Fruit fly (Drosophila melanogaster): ENCODE data around the gene hng3.

Gene hng3

DNA sequence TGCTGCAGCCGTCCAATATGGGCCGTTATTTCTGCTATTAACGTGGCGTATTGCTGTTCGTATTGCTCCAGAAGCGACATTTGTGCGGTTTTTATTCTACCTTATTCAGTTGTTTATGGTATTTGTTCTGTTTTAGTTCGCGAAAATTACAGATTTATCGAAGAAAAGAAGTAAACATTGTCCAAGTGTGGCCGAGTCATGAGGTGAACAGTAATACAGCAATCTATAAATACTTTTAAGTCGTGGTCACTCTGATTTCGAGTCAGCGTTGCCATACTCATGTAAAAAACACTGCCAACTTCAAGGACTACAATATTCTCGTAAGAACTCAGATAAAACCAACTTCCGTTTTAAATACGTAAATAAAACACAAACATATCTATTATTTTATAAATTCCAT lies 62.6 kb downstream of the hng3 start, which contains the start of gene Vti1a (continued):
- no peak for TF ChIP-seq CG4854 (GFP tag; optimal IDR thresholded peaks at IDR 0.05)
- no peak for TF ChIP-seq CG14667 (GFP tag; IDR thresholded peaks at IDR 0.05)
- no peak for TF ChIP-seq Vsx1 (GFP tag; optimal IDR thresholded peaks at IDR 0.05)
- no peak for TF ChIP-seq CG17328 (GFP tag; IDR thresholded peaks at IDR 0.05)
- peak; percentile 44 for TF ChIP-seq CG15601 (tag; optimal IDR thresholded peaks at IDR 0.05)
- TF ChIP-seq CG13296 (GFP tag; optimal IDR thresholded peaks at IDR 0.05), result no peak
- no peak for TF ChIP-seq CG10462 (GFP tag; optimal IDR thresholded peaks at IDR 0.05)
- peak; percentile 55; the same call in 2 of the 3 replicates for TF ChIP-seq CG6791 (GFP tag; IDR thresholded peaks at IDR 0.05; ENCODE audit: partially characterized antibody)
- no peak for TF ChIP-seq NFAT (GFP tag; IDR thresholded peaks at IDR 0.05)
- TF ChIP-seq CG4360 (GFP tag; IDR thresholded peaks at IDR 0.05), result 0 out of 2 replicates have a peak, but pooled peaks have one; percentile 23
- no peak for TF ChIP-seq mld (GFP tag; IDR thresholded peaks at IDR 0.05; ENCODE audit: partially characterized antibody)
- no peak for TF ChIP-seq shn (GFP tag; optimal IDR thresholded peaks at IDR 0.05)
- no peak for TF ChIP-seq CG7745 (tag; optimal IDR thresholded peaks at IDR 0.05)
- TF ChIP-seq HmgZ (tag; optimal IDR thresholded peaks at IDR 0.05), result peak; percentile 33
- TF ChIP-seq Hey (tag; optimal IDR thresholded peaks at IDR 0.05), result no peak
- no peak for TF ChIP-seq CG8281 (tag; optimal IDR thresholded peaks at IDR 0.05)
- no peak for TF ChIP-seq Hsf (GFP tag; optimal IDR thresholded peaks at IDR 0.05)
- TF ChIP-seq esg (GFP tag; conservative IDR thresholded peaks at IDR 0.05), result no peak
- TF ChIP-seq TFAM (GFP tag; optimal IDR thresholded peaks at IDR 0.05), result no peak
- TF ChIP-seq tio (GFP tag; optimal IDR thresholded peaks at IDR 0.05), result no peak
- no peak for TF ChIP-seq lmd (GFP tag; IDR thresholded peaks at IDR 0.05)
- no peak for TF ChIP-seq CG10959 (GFP tag; IDR thresholded peaks at IDR 0.05)
- no peak for TF ChIP-seq pita (GFP tag; optimal IDR thresholded peaks at IDR 0.05)
- peak; percentile 40; the same call in 1 of the 3 replicates for TF ChIP-seq Doc3 (GFP tag; IDR thresholded peaks at IDR 0.05; ENCODE audit: partially characterized antibody)
- no peak for TF ChIP-seq slbo (GFP tag; IDR thresholded peaks at IDR 0.05)
- no peak for TF ChIP-seq Elba2 (GFP tag; optimal IDR thresholded peaks at IDR 0.05)
- no peak for TF ChIP-seq CG18476 (GFP tag; optimal IDR thresholded peaks at IDR 0.05)
- peak; percentile 1 for TF ChIP-seq tap (tag; optimal IDR thresholded peaks at IDR 0.05)
- TF ChIP-seq so (GFP tag; IDR thresholded peaks at IDR 0.05), result no peak
- TF ChIP-seq grau (tag; optimal IDR thresholded peaks at IDR 0.05), result peak; percentile 2
- peak; percentile 90 for TF ChIP-seq gfzf (GFP tag; optimal IDR thresholded peaks at IDR 0.05)
- TF ChIP-seq MESR4 (GFP tag; optimal IDR thresholded peaks at IDR 0.05), result peak; percentile 71
- no peak for TF ChIP-seq CG7928 (GFP tag; optimal IDR thresholded peaks at IDR 0.05)
- TF ChIP-seq Oaz (GFP tag; IDR thresholded peaks at IDR 0.05), result no peak
- no peak for TF ChIP-seq CG10209 (GFP tag; optimal IDR thresholded peaks at IDR 0.05)
- no peak for TF ChIP-seq Taf1 (GFP tag; IDR thresholded peaks at IDR 0.05)
- TF ChIP-seq Ets65A (GFP tag), result no peak
- no peak for TF ChIP-seq tna (GFP tag; IDR thresholded peaks at IDR 0.05; ENCODE audit: partially characterized antibody)
- TF ChIP-seq CG31365 (tag; optimal IDR thresholded peaks at IDR 0.05), result no peak
- no peak; the same call in 2 of the 3 replicates for TF ChIP-seq zen2 (GFP tag; IDR thresholded peaks at IDR 0.05; ENCODE audit: partially characterized antibody)
- TF ChIP-seq Opbp (GFP tag; IDR thresholded peaks at IDR 0.05; ENCODE audit: partially characterized antibody), result peak; percentile 38; the same call in 1 of the 3 replicates
- peak; percentile 78 for TF ChIP-seq CG15514 (GFP tag; optimal IDR thresholded peaks at IDR 0.05)
- TF ChIP-seq Gsc (GFP tag; IDR thresholded peaks at IDR 0.05), result no peak
- TF ChIP-seq maf-S (GFP tag; optimal IDR thresholded peaks at IDR 0.05), result no peak
- TF ChIP-seq CG13624 (GFP tag; optimal IDR thresholded peaks at IDR 0.05), result no peak
- TF ChIP-seq CG1792 (GFP tag; optimal IDR thresholded peaks at IDR 0.05), result no peak
- no peak for TF ChIP-seq CG10321 (GFP tag; IDR thresholded peaks at IDR 0.05)
- TF ChIP-seq CG12942 (GFP tag; optimal IDR thresholded peaks at IDR 0.05), result no peak
- TF ChIP-seq GATAe (GFP tag; conservative IDR thresholded peaks at IDR 0.05), result no peak
- no peak for TF ChIP-seq wor (GFP tag; IDR thresholded peaks at IDR 0.05)
- TF ChIP-seq CG16863 (GFP tag; optimal IDR thresholded peaks at IDR 0.05), result no peak

All from whole organism, embryonic.